Fruit fly (Drosophila melanogaster) whole organism, prepupa: ENCODE measurements around the gene Nrx-1.
A peak's percentile ranks its signal among the peaks of the same experiment; 100 is the strongest.

ENCODE experiments used
- Eip78C ChIP-seq: fragments of 200-800 bp; sonication (Bioruptor generic); peaks from one replicate; lab custom pipeline; 2016; ENCODE audit warnings: missing biosample characterization, missing genetic modification characterization
- fkh ChIP-seq: fragments of 200-800 bp; sonication (Bioruptor generic); optimal IDR thresholded peaks from 3 replicates; lab custom pipeline; 2017; ENCODE audit warnings: missing biosample characterization, mild to moderate bottlenecking, missing genetic modification characterization, moderate library complexity

Gene Nrx-1

DNA sequence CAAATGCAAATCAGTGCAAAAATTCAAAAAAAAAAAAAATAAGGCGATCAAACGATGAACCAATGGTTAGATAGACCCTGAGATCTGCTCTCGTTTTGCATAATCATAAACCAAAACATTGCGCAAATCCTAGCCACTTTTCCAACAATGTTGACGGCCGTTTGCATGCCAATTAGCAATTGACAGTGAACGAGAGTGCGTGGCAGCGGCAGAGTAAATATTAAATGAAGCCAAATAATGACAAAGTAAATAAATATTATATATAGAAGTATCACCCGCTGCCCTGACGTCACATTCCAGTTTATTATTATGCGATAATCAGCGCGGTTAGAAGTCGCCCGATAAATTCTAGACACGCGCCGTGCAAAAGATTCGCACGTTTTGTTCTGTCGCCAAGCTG is 67.6 kb downstream of the Nrx-1 start:
- peak; percentile 64 for TF ChIP-seq fkh (GFP tag; lab: Kevin White, UChicago)
- TF ChIP-seq Eip78C (GFP tag; lab: Kevin White, UChicago), result no peak
